Worm (Caenorhabditis elegans) whole organism, L1 larva: ENCODE data around the gene C08H9.18.

Experiments used
- C04F5.9 ChIP-seq: sonication (generic microtip); optimal IDR thresholded peaks from 2 replicates; lab custom pipeline; 2016; ENCODE audit warnings: missing genetic modification characterization, missing compliant biosample characterization
- aha-1 ChIP-seq: fragments of 150-350 bp; optimal IDR thresholded peaks from 2 replicates; lab custom pipeline; 2014; ENCODE audit warnings: missing biosample characterization, missing genetic modification characterization
- ama-1 ChIP-seq: fragments of 150-350 bp; optimal IDR thresholded peaks from 2 replicates; lab custom pipeline; 2014
- blmp-1 ChIP-seq: fragments of 150-350 bp; optimal IDR thresholded peaks from 2 replicates; lab custom pipeline; 2014; ENCODE audit warnings: missing biosample characterization, missing genetic modification characterization
- ceh-8 ChIP-seq: fragments of 200-800 bp; sonication (Bioruptor generic); optimal IDR thresholded peaks from 2 replicates; lab custom pipeline; 2018; ENCODE audit warnings: mild to moderate bottlenecking, missing genetic modification characterization, moderate library complexity, missing compliant biosample characterization
- efl-1 ChIP-seq, 4 experiments: fragments of 150-350 bp; optimal IDR thresholded peaks in 3 of 4; peaks in 1 of 4; 1 replicate in 1 of 4; 2 replicates in 3 of 4; lab custom pipeline; 2014; ENCODE audit warnings: missing biosample characterization in 2 of 4, missing genetic modification characterization in 2 of 4, missing genetic modification reagents in 2 of 4
- elt-2 ChIP-seq: sonication (generic microtip); optimal IDR thresholded peaks from 2 replicates; lab custom pipeline; 2016; ENCODE audit warnings: missing genetic modification characterization, mild to moderate bottlenecking, inconsistent platforms, missing compliant biosample characterization, missing genetic modification reagents
- elt-3 ChIP-seq, 6 experiments: fragments of 150-350 bp in 1 of 6; sonication (generic microtip); optimal IDR thresholded peaks; 2 replicates each; lab custom pipeline; 2017 to 2018; ENCODE audit warnings: missing biosample characterization in 6 of 6, missing genetic modification characterization in 6 of 6, inconsistent platforms in 1 of 6
- fkh-8 ChIP-seq: sonication (generic microtip); optimal IDR thresholded peaks from 2 replicates; lab custom pipeline; 2016; ENCODE audit warnings: mild to moderate bottlenecking, missing genetic modification characterization, missing compliant biosample characterization
- fos-1 ChIP-seq: fragments of 150-350 bp; optimal IDR thresholded peaks from 2 replicates; lab custom pipeline; 2014; ENCODE audit warnings: missing biosample characterization, missing genetic modification characterization
- lin-13 ChIP-seq: fragments of 150-350 bp; optimal IDR thresholded peaks from 2 replicates; lab custom pipeline; 2014; ENCODE audit warnings: missing biosample characterization, missing genetic modification reagents, missing genetic modification characterization
- lin-14 ChIP-seq: fragments of 200-800 bp; sonication (Bioruptor generic); optimal IDR thresholded peaks from 2 replicates; lab custom pipeline; 2018; ENCODE audit warnings: mild to moderate bottlenecking, missing genetic modification characterization, moderate library complexity, missing compliant biosample characterization
- lin-35 ChIP-seq, 2 experiments: fragments of 150-350 bp; optimal IDR thresholded peaks; 2 replicates each; lab custom pipeline; 2014; ENCODE audit warnings: missing biosample characterization in 2 of 2, missing genetic modification characterization in 2 of 2, missing genetic modification reagents in 2 of 2
- lin-39 ChIP-seq: fragments of 150-350 bp; optimal IDR thresholded peaks from 2 replicates; lab custom pipeline; 2014; ENCODE audit warnings: missing biosample characterization, missing genetic modification reagents, missing genetic modification characterization
- lir-3 ChIP-seq: sonication (generic microtip); optimal IDR thresholded peaks from 2 replicates; lab custom pipeline; 2016; ENCODE audit warnings: mild to moderate bottlenecking, missing genetic modification characterization, moderate library complexity, missing compliant biosample characterization; ENCODE audit not compliant: poor library complexity
- lsy-2 ChIP-seq, 2 experiments: fragments of 150-350 bp; optimal IDR thresholded peaks; 2 replicates each; lab custom pipeline; 2014; ENCODE audit warnings: missing biosample characterization in 2 of 2, missing genetic modification characterization in 2 of 2
- mab-9 ChIP-seq: fragments of 200-800 bp; sonication (Bioruptor generic); IDR thresholded peaks from 2 replicates; pipeline ENCODE4 v1.3.6; 2022; ENCODE audit warnings: missing genetic modification reagents, missing genetic modification characterization, missing compliant biosample characterization
- mdl-1 ChIP-seq, 2 experiments: fragments of 150-350 bp; optimal IDR thresholded peaks; 2 replicates each; lab custom pipeline; 2014 to 2017; ENCODE audit warnings: missing biosample characterization in 2 of 2, missing genetic modification characterization in 2 of 2, inconsistent platforms in 1 of 2
- mef-2 ChIP-seq: fragments of 150-350 bp; optimal IDR thresholded peaks from 2 replicates; lab custom pipeline; 2014; ENCODE audit warnings: missing biosample characterization, missing genetic modification characterization
- nhr-11 ChIP-seq: fragments of 150-350 bp; optimal IDR thresholded peaks from 2 replicates; lab custom pipeline; 2014; ENCODE audit warnings: missing biosample characterization, missing genetic modification characterization
- nhr-19 ChIP-seq: fragments of 200-800 bp; sonication (Bioruptor generic); conservative IDR thresholded peaks from 2 replicates; pipeline ENCODE4 v1.3.6; 2022; ENCODE audit warnings: missing genetic modification characterization, missing compliant biosample characterization
- nhr-28 ChIP-seq: fragments of 150-350 bp; optimal IDR thresholded peaks from 2 replicates; lab custom pipeline; 2014; ENCODE audit warnings: missing biosample characterization, missing genetic modification characterization
- nhr-84 ChIP-seq: sonication (generic microtip); optimal IDR thresholded peaks from 2 replicates; lab custom pipeline; 2017; ENCODE audit warnings: missing biosample characterization, missing genetic modification characterization
- nhr-90 ChIP-seq: sonication (generic microtip); optimal IDR thresholded peaks from 2 replicates; lab custom pipeline; 2016; ENCODE audit warnings: mild to moderate bottlenecking, missing genetic modification characterization, missing compliant biosample characterization; ENCODE audit not compliant: poor library complexity
- snu-23 ChIP-seq: sonication (generic microtip); optimal IDR thresholded peaks from 2 replicates; lab custom pipeline; 2016; ENCODE audit warnings: missing genetic modification characterization, missing compliant biosample characterization
- sup-37 ChIP-seq: fragments of 200-800 bp; sonication (Bioruptor generic); optimal IDR thresholded peaks from 2 replicates; lab custom pipeline; 2018; ENCODE audit warnings: mild to moderate bottlenecking, missing genetic modification characterization, missing compliant biosample characterization
- swsn-7 ChIP-seq: sonication (generic microtip); optimal IDR thresholded peaks from 2 replicates; lab custom pipeline; 2016; ENCODE audit warnings: missing genetic modification characterization, missing compliant biosample characterization
- unc-130 ChIP-seq: fragments of 150-350 bp; optimal IDR thresholded peaks from 2 replicates; lab custom pipeline; 2017; ENCODE audit warnings: missing biosample characterization, missing genetic modification characterization, inconsistent platforms
- xbp-1 ChIP-seq: sonication (generic microtip); optimal IDR thresholded peaks from 2 replicates; lab custom pipeline; 2016; ENCODE audit warnings: missing genetic modification characterization, missing compliant biosample characterization
- zag-1 ChIP-seq: fragments of 150-350 bp; optimal IDR thresholded peaks from 2 replicates; lab custom pipeline; 2014; ENCODE audit warnings: missing biosample characterization, missing genetic modification characterization
- ztf-11 ChIP-seq, 2 experiments: sonication (generic microtip); optimal IDR thresholded peaks; 2 replicates each; lab custom pipeline; 2016 to 2017; ENCODE audit warnings: missing genetic modification characterization in 2 of 2, missing biosample characterization in 1 of 2, missing compliant biosample characterization in 1 of 2
- ztf-4 ChIP-seq: fragments of 150-350 bp; optimal IDR thresholded peaks from 2 replicates; lab custom pipeline; 2014; ENCODE audit warnings: missing biosample characterization, missing genetic modification characterization

The C08H9.18 gene

DNA sequence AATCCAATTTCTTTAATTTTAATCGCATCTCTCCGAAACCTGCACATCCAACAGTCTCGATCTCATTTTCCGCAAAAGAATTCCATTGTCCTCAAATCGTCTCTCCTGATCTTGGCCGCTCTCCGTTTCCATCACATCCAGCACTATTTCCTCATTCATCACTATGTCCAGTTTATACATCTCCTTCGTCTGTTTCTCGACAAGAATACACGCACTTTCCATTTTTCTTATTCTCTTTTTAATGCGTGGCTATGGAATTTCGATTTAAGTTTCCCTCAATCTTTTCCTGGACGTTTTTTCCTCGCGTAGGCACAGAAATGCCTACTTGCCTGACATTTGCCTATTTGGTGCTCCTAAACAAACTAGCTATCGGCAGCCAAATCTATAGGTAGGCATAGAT is 17.8 kb upstream of the C08H9.18 start:
- TF ChIP-seq mab-9 (GFP tag; lab: Robert Waterston, UW) (no peak), blmp-1 (peak; percentile 97)

DNA sequence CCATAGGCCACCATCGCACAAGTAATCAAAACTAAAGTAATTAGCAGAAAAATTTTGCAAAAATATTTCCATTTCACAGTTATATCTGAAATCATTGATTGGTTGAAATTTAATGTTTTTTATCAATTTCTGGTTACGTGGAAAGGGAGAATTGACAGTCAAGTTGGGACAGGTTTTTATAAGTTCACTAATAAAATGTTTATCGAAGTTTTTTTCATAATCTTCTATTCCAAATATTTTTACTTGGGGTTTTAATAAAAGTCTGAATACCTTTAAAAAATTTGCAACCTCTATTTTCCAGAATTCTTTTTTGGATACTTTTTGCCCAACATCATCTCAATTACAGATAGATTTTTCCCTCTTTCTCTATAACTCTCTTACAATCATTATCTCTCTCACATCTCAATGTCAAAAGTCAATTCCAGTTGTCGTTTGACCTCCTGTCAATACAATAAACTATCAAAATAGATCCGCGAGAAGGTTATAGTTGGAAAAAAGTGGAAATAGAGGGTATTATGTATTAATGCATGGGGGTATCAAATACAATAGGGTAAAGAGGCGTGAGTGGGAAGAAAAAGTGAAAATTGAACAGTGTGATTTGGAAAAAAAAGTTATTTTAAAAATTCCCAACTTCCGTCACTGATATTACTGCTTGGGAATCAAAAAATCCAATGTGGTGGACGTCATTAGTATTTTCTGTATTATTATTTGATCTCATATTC is 12.6 kb upstream of the C08H9.18 start, which contains the start of the genes chil-2 and ctsa-3.2:
chil-2 (minus strand) TSS at position 101 of the 722 bp plus-strand sequence.
ctsa-3.2 (plus strand) TSS at position 672 of the 722 bp plus-strand sequence.
- no peak for TF ChIP-seq fkh-8 (tag; lab: Kevin White, UChicago)
- no peak for TF ChIP-seq elt-2 (tag; lab: Kevin White, UChicago)
- no peak for TF ChIP-seq unc-130
- TF ChIP-seq nhr-19 (GFP tag; lab: Robert Waterston, UW), result no peak
- TF ChIP-seq lir-3 (tag; lab: Kevin White, UChicago), result no peak
- no peak for TF ChIP-seq nhr-28
- no peak for TF ChIP-seq nhr-84

DNA sequence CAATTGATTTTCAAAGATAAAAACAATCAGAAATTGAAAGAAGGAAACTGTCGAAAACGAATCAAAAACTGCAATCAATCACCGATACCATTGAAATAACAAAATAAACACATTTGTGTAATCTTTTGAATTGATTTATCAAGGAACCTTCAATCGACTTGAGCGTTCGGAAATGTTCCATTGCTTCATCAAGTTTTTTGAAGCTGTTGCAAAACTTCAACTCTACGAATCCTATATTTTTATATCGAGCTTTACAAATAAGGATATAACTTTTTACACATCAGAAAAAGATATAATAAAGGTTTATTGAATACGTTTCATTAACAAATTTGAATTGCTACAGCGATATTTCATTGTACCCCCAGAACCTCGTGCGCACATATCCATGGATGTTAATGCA is 10.9 kb upstream of the C08H9.18 start, which contains the start of gene chil-8:
chil-8 (minus strand) TSS at position 101 of the 400 bp plus-strand sequence.
- TF ChIP-seq zag-1 (tag; lab: Kevin White, UChicago), result no peak
- no peak for TF ChIP-seq sup-37 (GFP tag; lab: Kevin White, UChicago)
- TF ChIP-seq nhr-28, result no peak
- TF ChIP-seq elt-3 (tag; optimal IDR thresholded peaks at IDR 0.05; lab: Kevin White, UChicago), result no peak
- TF ChIP-seq, all 84 proteins: peak for 0

DNA sequence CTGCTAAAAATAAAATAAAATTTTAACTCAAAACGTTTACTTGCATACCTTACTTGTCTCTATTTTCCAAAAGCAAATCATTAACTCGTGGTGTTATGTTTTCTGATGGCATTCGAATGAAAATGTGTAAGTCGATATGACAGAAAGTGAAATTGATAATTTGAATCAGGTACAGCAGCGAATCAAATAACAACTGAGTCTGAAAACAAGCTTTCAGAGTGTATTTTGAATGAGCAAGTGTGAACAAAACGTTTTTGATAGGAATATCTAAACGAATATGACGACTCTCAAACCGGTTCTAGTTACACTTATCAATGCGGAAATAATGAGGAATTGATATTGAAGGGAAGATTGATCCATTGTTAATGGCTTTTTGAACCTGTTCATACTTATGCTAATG is 9.0 kb upstream of the C08H9.18 start, which contains the start of gene chil-7:
chil-7 (minus strand) TSS at position 112 of the 400 bp plus-strand sequence.
- TF ChIP-seq elt-3 (tag; optimal IDR thresholded peaks at IDR 0.05; lab: Kevin White, UChicago) (no peak), snu-23 (GFP tag; lab: Kevin White, UChicago) (no peak), lin-35 (GFP tag; optimal IDR thresholded peaks at IDR 0.05; lab: Kevin White, UChicago) (no peak), nhr-90 (tag; lab: Kevin White, UChicago) (no peak), ama-1 (lab: Kevin White, UChicago) (no peak), mdl-1 (tag; optimal IDR thresholded peaks at IDR 0.05; lab: Kevin White, UChicago) (no peak), C04F5.9 (tag; lab: Kevin White, UChicago) (no peak), lsy-2 (tag; optimal IDR thresholded peaks at IDR 0.05; lab: Kevin White, UChicago) (no peak), swsn-7 (tag; lab: Kevin White, UChicago) (no peak), lin-39 (no peak), ceh-8 (GFP tag; lab: Kevin White, UChicago) (no peak), lin-13 (GFP tag; lab: Kevin White, UChicago) (no peak), lin-14 (GFP tag; lab: Kevin White, UChicago) (no peak), fos-1 (tag; lab: Kevin White, UChicago) (no peak), xbp-1 (tag; lab: Kevin White, UChicago) (no peak), ztf-4 (tag; lab: Kevin White, UChicago) (no peak), ztf-11 (tag; optimal IDR thresholded peaks at IDR 0.05; lab: Kevin White, UChicago) (no peak), aha-1 (tag; lab: Kevin White, UChicago) (no peak), mef-2 (tag; lab: Kevin White, UChicago) (no peak)

DNA sequence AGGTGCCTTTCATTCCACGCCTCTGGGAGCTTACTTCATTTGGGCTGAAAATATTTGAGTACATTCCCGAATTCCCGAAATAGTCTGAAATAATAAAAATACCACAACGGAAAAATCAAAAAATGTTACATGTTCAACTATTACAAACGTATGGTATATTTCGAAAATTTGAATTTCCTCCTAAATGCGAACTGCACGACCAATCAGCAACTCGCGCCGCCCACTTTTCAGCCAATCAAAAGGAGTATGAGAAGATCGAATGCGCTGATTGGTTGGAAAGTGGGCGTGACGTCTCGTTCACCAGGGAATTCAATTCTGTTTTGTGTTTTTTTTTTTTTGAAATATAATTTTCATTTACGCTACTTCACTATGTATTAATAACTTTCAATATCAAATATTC is 6.7 kb upstream of the C08H9.18 start, which contains the start of gene old-1:
old-1 (minus strand) TSS at position 50 of the 400 bp plus-strand sequence.
- TF ChIP-seq nhr-11, result no peak
- TF ChIP-seq efl-1 (optimal IDR thresholded peaks at IDR 0.05; lab: Kevin White, UChicago), result no peak
- peak in 1 of 2 experiments; percentile 86 for TF ChIP-seq efl-1 (GFP tag; optimal IDR thresholded peaks at IDR 0.05 in 1 of 2; lab: Kevin White, UChicago)
